Worm (Caenorhabditis elegans) whole organism, midembryonic: ENCODE results near the gene mtr-4.

Experiments used
- tab-1 ChIP-seq: fragments of 200-800 bp; sonication (Bioruptor generic); IDR thresholded peaks from 2 replicates; pipeline ENCODE4 v1.3.6; 2022; ENCODE audit warnings: missing genetic modification characterization, missing compliant biosample characterization
- ztf-29 ChIP-seq: fragments of 200-800 bp; sonication (Bioruptor generic); IDR thresholded peaks from 2 replicates; pipeline ENCODE4 v1.3.6; 2022; ENCODE audit warnings: missing genetic modification reagents, missing genetic modification characterization, missing compliant biosample characterization

ce11 chrIV:9872786-9873185 is 47.3 kb downstream of the mtr-4 start:
- TF ChIP-seq tab-1 (GFP tag; lab: Robert Waterston, UW) (no peak), ztf-29 (no peak)
